Fruit fly (Drosophila melanogaster): ENCODE results near the gene bif.

DNA sequence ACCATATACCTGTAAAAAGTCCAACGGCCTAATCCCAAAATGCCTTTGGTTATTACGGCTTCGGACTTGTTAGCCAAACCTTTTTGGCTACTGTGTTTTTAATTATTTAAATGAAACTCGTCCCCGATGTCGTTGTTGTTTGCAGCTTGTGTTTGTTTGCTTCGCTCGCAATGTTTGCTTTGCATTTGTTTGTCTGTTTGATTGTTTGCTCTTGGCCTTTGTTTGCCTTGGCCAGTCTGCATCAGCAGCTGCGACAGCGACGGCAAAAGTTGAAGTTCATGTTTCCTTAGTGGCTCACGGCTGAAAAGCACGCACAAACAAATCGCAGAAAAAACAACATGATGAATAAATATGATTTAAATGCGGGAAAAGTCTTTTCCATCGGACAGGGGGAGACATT lies 18.3 kb upstream of the bif start:
- TF ChIP-seq Eip93F (GFP tag; optimal IDR thresholded peaks at IDR 0.05) (no peak), svp (GFP tag) (no peak), Ets96B (tag; optimal IDR thresholded peaks at IDR 0.05) (no peak), Hr39 (GFP tag; optimal IDR thresholded peaks at IDR 0.05) (no peak), CG31627 (GFP tag; optimal IDR thresholded peaks at IDR 0.05) (no peak), Sox102F (GFP tag; optimal IDR thresholded peaks at IDR 0.05) (peak; percentile 39), fkh (GFP tag; optimal IDR thresholded peaks at IDR 0.05) (peak; percentile 62), CG6808 (GFP tag; optimal IDR thresholded peaks at IDR 0.05) (no peak), CG6276 (GFP tag; optimal IDR thresholded peaks at IDR 0.05) (no peak), CG11902 (GFP tag; optimal IDR thresholded peaks at IDR 0.05) (no peak), CG8319 (GFP tag; optimal IDR thresholded peaks at IDR 0.05) (peak; percentile 7), CG3032 (tag; optimal IDR thresholded peaks at IDR 0.05) (no peak), CG9139 (GFP tag; optimal IDR thresholded peaks at IDR 0.05) (no peak)
